Worm (Caenorhabditis elegans) whole organism, mixed stage, embryonic: ENCODE data around the gene Y6D1A.1.

Source experiments
- M03D4.4 ChIP-seq: sonication (generic microtip); optimal IDR thresholded peaks from 2 replicates; lab custom pipeline; 2017; ENCODE audit warnings: mild to moderate bottlenecking, missing genetic modification characterization, missing compliant biosample characterization
- bed-3 ChIP-seq: fragments of 200-800 bp; sonication (Bioruptor generic); optimal IDR thresholded peaks from 3 replicates; lab custom pipeline; 2018; ENCODE audit warnings: mild to moderate bottlenecking, missing genetic modification characterization, moderate library complexity, missing compliant biosample characterization
- blmp-1 ChIP-seq: fragments of 150-350 bp; optimal IDR thresholded peaks from 2 replicates; lab custom pipeline; 2014; ENCODE audit warnings: missing biosample characterization, missing genetic modification characterization
- ceh-39 ChIP-seq: fragments of 150-350 bp; optimal IDR thresholded peaks from 2 replicates; lab custom pipeline; 2014; ENCODE audit warnings: missing biosample characterization, missing genetic modification characterization
- ceh-43 ChIP-seq: fragments of 200-800 bp; sonication (Bioruptor generic); optimal IDR thresholded peaks from 2 replicates; lab custom pipeline; 2018; ENCODE audit warnings: mild to moderate bottlenecking, missing genetic modification characterization, moderate library complexity, missing compliant biosample characterization
- ceh-83 ChIP-seq: fragments of 200-800 bp; sonication (Bioruptor generic); optimal IDR thresholded peaks from 2 replicates; lab custom pipeline; 2018; ENCODE audit warnings: mild to moderate bottlenecking, missing genetic modification characterization, missing compliant biosample characterization
- ces-1 ChIP-seq: fragments of 150-350 bp; optimal IDR thresholded peaks from 2 replicates; lab custom pipeline; 2014; ENCODE audit warnings: missing biosample characterization, missing genetic modification reagents, missing genetic modification characterization
- cnd-1 ChIP-seq: fragments of 200-800 bp; sonication (Bioruptor generic); optimal IDR thresholded peaks from 2 replicates; lab custom pipeline; 2018; ENCODE audit warnings: mild to moderate bottlenecking, missing genetic modification characterization, missing compliant biosample characterization
- drap-1 ChIP-seq: fragments of 200-800 bp; sonication (Bioruptor generic); optimal IDR thresholded peaks from 3 replicates; lab custom pipeline; 2018; ENCODE audit warnings: mild to moderate bottlenecking, missing genetic modification characterization, missing compliant biosample characterization
- elt-1 ChIP-seq: sonication (generic microtip); optimal IDR thresholded peaks from 2 replicates; lab custom pipeline; 2017; ENCODE audit warnings: missing genetic modification characterization, mild to moderate bottlenecking, missing compliant biosample characterization, antibody characterized with exemption, moderate library complexity, borderline replicate concordance; ENCODE audit not compliant: insufficient read depth
- elt-3 ChIP-seq: fragments of 150-350 bp; optimal IDR thresholded peaks from 2 replicates; lab custom pipeline; 2014; ENCODE audit warnings: missing biosample characterization, missing genetic modification characterization
- hlh-1 ChIP-seq: fragments of 150-350 bp; optimal IDR thresholded peaks from 2 replicates; lab custom pipeline; 2014; ENCODE audit warnings: missing biosample characterization, missing genetic modification reagents, missing genetic modification characterization
- lin-13 ChIP-seq: fragments of 150-350 bp; optimal IDR thresholded peaks from 2 replicates; lab custom pipeline; 2014; ENCODE audit warnings: missing biosample characterization, missing genetic modification characterization
- lin-32 ChIP-seq: fragments of 200-800 bp; sonication (Bioruptor generic); optimal IDR thresholded peaks from 2 replicates; lab custom pipeline; 2018; ENCODE audit warnings: mild to moderate bottlenecking, missing genetic modification characterization, missing compliant biosample characterization
- lsy-2 ChIP-seq: fragments of 150-350 bp; optimal IDR thresholded peaks from 2 replicates; lab custom pipeline; 2014; ENCODE audit warnings: missing biosample characterization, missing genetic modification characterization
- mab-5 ChIP-seq: fragments of 150-350 bp; optimal IDR thresholded peaks from 2 replicates; lab custom pipeline; 2014; ENCODE audit warnings: missing biosample characterization, missing genetic modification characterization
- mep-1 ChIP-seq: fragments of 150-350 bp; optimal IDR thresholded peaks from 2 replicates; lab custom pipeline; 2017; ENCODE audit warnings: missing biosample characterization, missing genetic modification reagents, missing genetic modification characterization, inconsistent platforms
- mls-2 ChIP-seq: sonication (generic microtip); optimal IDR thresholded peaks from 2 replicates; lab custom pipeline; 2016; ENCODE audit warnings: mild to moderate bottlenecking, missing genetic modification characterization, moderate library complexity, missing compliant biosample characterization
- nhr-12 ChIP-seq: fragments of 150-350 bp; optimal IDR thresholded peaks from 2 replicates; lab custom pipeline; 2014; ENCODE audit warnings: missing biosample characterization, missing genetic modification characterization
- nhr-2 ChIP-seq: fragments of 150-350 bp; optimal IDR thresholded peaks from 2 replicates; lab custom pipeline; 2014; ENCODE audit warnings: missing biosample characterization, missing genetic modification characterization
- nhr-237 ChIP-seq: fragments of 150-350 bp; optimal IDR thresholded peaks from 2 replicates; lab custom pipeline; 2014; ENCODE audit warnings: missing biosample characterization, missing genetic modification characterization
- nhr-28 ChIP-seq: fragments of 150-350 bp; optimal IDR thresholded peaks from 2 replicates; lab custom pipeline; 2014; ENCODE audit warnings: missing biosample characterization, missing genetic modification characterization
- nhr-76 ChIP-seq: sonication (generic microtip); optimal IDR thresholded peaks from 2 replicates; lab custom pipeline; 2017; ENCODE audit warnings: missing biosample characterization, missing genetic modification characterization
- pha-4 ChIP-seq: fragments of 150-350 bp; optimal IDR thresholded peaks from 2 replicates; lab custom pipeline; 2018; ENCODE audit warnings: missing biosample characterization, missing genetic modification reagents, missing genetic modification characterization
- snpc-4 ChIP-seq: fragments of 150-350 bp; optimal IDR thresholded peaks from 2 replicates; lab custom pipeline; 2014; ENCODE audit warnings: missing biosample characterization, missing genetic modification characterization
- sptf-1 ChIP-seq: sonication (generic microtip); optimal IDR thresholded peaks from 2 replicates; lab custom pipeline; 2017; ENCODE audit warnings: mild to moderate bottlenecking, missing genetic modification characterization, moderate library complexity, missing compliant biosample characterization
- tbx-8 ChIP-seq: fragments of 200-800 bp; sonication (Bioruptor generic); optimal IDR thresholded peaks from 2 replicates; lab custom pipeline; 2018; ENCODE audit warnings: mild to moderate bottlenecking, missing genetic modification characterization, moderate library complexity, missing compliant biosample characterization
- unc-120 ChIP-seq: sonication (generic microtip); optimal IDR thresholded peaks from 2 replicates; lab custom pipeline; 2017; ENCODE audit warnings: missing genetic modification characterization, missing compliant biosample characterization; ENCODE audit not compliant: poor library complexity, severe bottlenecking
- unc-39 ChIP-seq: fragments of 150-350 bp; optimal IDR thresholded peaks from 2 replicates; lab custom pipeline; 2014; ENCODE audit warnings: missing biosample characterization, missing genetic modification characterization
- unc-62 ChIP-seq: fragments of 150-350 bp; optimal IDR thresholded peaks from 2 replicates; lab custom pipeline; 2014; ENCODE audit warnings: missing biosample characterization, missing genetic modification reagents, missing genetic modification characterization

Y6D1A.1 gene

ce11 chrII:11810436-11810835, 13.0 kb downstream of the Y6D1A.1 start, which contains the start of gene F43G6.7:
Gene F43G6.7 (plus strand): TSS chrII:11810790.
- TF ChIP-seq ceh-39 (tag; lab: Kevin White, UChicago) (no peak), cnd-1 (tag; lab: Kevin White, UChicago) (no peak), elt-3 (no peak), elt-1 (tag; lab: Kevin White, UChicago) (no peak), lsy-2 (tag; lab: Kevin White, UChicago) (no peak), tbx-8 (no peak), drap-1 (no peak)

- TF ChIP-seq nhr-76 (tag; lab: Kevin White, UChicago) (no peak), mep-1 (no peak), unc-62 (GFP tag; lab: Kevin White, UChicago) (no peak), snpc-4 (tag; lab: Kevin White, UChicago) (no peak), lsy-2 (tag; lab: Kevin White, UChicago) (no peak), ceh-83 (no peak), drap-1 (no peak), mab-5 (no peak), tbx-8 (no peak), ces-1 (no peak), unc-39 (tag; lab: Kevin White, UChicago) (no peak), mls-2 (tag; lab: Kevin White, UChicago) (no peak)
Measured at ce11 chrII:11808979-11809378, 14.4 kb downstream of the Y6D1A.1 start, which contains the start of gene F43G6.10. Gene F43G6.10 (plus strand): TSS chrII:11809349.

- no peak for TF ChIP-seq lin-13 (tag; lab: Kevin White, UChicago)
- no peak for TF ChIP-seq sptf-1 (tag; lab: Kevin White, UChicago)
- no peak for TF ChIP-seq ceh-83
- TF ChIP-seq nhr-12 (tag; lab: Kevin White, UChicago) = no peak
- TF ChIP-seq hlh-1 = no peak
- no peak for TF ChIP-seq lsy-2 (tag; lab: Kevin White, UChicago)
- TF ChIP-seq unc-39 (tag; lab: Kevin White, UChicago) = no peak
- TF ChIP-seq blmp-1 (tag; lab: Kevin White, UChicago) = no peak
- no peak for TF ChIP-seq tbx-8
- no peak for TF ChIP-seq ceh-43 (GFP tag; lab: Kevin White, UChicago)
- TF ChIP-seq cnd-1 (tag; lab: Kevin White, UChicago) = no peak
- TF ChIP-seq elt-3 = no peak
Measured at ce11 chrII:11806256-11806655, 17.2 kb downstream of the Y6D1A.1 start, which contains the start of gene jmjd-1.1. Gene jmjd-1.1 (plus strand): TSS chrII:11806556.

- TF ChIP-seq blmp-1 (tag; lab: Kevin White, UChicago) (no peak), lin-32 (GFP tag; lab: Kevin White, UChicago) (no peak), mab-5 (no peak)
Measured at ce11 chrII:11802451-11802850, 21.0 kb downstream of the Y6D1A.1 start, which contains the start of gene F43G6.17. Gene F43G6.17 (plus strand): TSS chrII:11802751.

- TF ChIP-seq lin-13 (tag; lab: Kevin White, UChicago) = no peak
- TF ChIP-seq, all 35 proteins: peak for 0
Measured at ce11 chrII:11798737-11799136, 24.7 kb downstream of the Y6D1A.1 start, which contains the start of gene hda-5. Gene hda-5 (plus strand): TSS chrII:11799037.

DNA sequence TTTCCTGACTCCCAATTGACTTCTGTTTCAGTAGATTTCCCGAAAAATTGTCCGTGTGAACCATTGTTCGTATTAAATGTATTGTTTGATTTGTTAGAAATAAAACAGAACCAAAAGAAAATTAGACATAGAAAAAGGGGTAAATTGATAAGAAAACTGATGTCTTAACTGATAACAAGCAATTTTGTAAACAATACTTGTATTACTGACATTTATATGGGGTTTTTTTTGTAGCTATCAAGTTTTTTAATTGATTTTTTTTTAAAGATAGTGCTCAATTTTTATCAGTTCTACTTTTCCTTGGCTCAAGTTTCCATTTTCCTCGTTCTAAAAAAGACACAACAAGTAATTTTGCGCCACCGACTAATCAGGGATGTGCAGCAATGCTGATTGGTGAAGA, 26.2 kb downstream of the Y6D1A.1 start:
- TF ChIP-seq unc-62 (GFP tag; lab: Kevin White, UChicago) (no peak), hlh-1 (no peak), snpc-4 (tag; lab: Kevin White, UChicago) (no peak), drap-1 (no peak), M03D4.4 (tag; lab: Kevin White, UChicago) (no peak), ces-1 (no peak)

ce11 chrII:11794392-11794791, 29.0 kb downstream of the Y6D1A.1 start:
- TF ChIP-seq lin-32 (GFP tag; lab: Kevin White, UChicago) (no peak), lsy-2 (tag; lab: Kevin White, UChicago) (no peak), mls-2 (tag; lab: Kevin White, UChicago) (no peak), unc-39 (tag; lab: Kevin White, UChicago) (no peak), nhr-28 (no peak), snpc-4 (tag; lab: Kevin White, UChicago) (no peak), unc-120 (no peak), mab-5 (no peak), hlh-1 (peak; percentile 37), nhr-12 (tag; lab: Kevin White, UChicago) (no peak), elt-3 (no peak), mep-1 (no peak), nhr-2 (peak; percentile 1), bed-3 (GFP tag; lab: Kevin White, UChicago) (no peak), cnd-1 (tag; lab: Kevin White, UChicago) (peak; percentile 56), sptf-1 (tag; lab: Kevin White, UChicago) (no peak), nhr-237 (tag; lab: Kevin White, UChicago) (no peak), unc-62 (GFP tag; lab: Kevin White, UChicago) (peak; percentile 26), pha-4 (tag; lab: Kevin White, UChicago) (no peak), ceh-83 (no peak)
- TF ChIP-seq, all 35 proteins: peak for 4
